Worm (Caenorhabditis elegans) whole organism, late embryonic: Measurements from ENCODE around the gene T19B10.12.
A peak's percentile ranks its signal among the peaks of the same experiment; 100 is the strongest.

Experiments
- C38D4.7 ChIP-seq: fragments of 200-800 bp; sonication (Bioruptor generic); optimal IDR thresholded peaks from 2 replicates; lab custom pipeline; 2018; ENCODE audit warnings: mild to moderate bottlenecking, missing genetic modification characterization, moderate library complexity, missing compliant biosample characterization
- F13H6.1 ChIP-seq: sonication (generic microtip); optimal IDR thresholded peaks from 2 replicates; lab custom pipeline; 2016; ENCODE audit warnings: missing genetic modification characterization, missing compliant biosample characterization
- T23F11.4 ChIP-seq: fragments of 200-800 bp; sonication (Bioruptor generic); optimal IDR thresholded peaks from 2 replicates; lab custom pipeline; 2018; ENCODE audit warnings: mild to moderate bottlenecking, missing genetic modification characterization, missing compliant biosample characterization
- ama-1 ChIP-seq: fragments of 150-350 bp; optimal IDR thresholded peaks from 2 replicates; lab custom pipeline; 2014
- ceh-14 ChIP-seq: sonication (generic microtip); optimal IDR thresholded peaks from 2 replicates; lab custom pipeline; 2016; ENCODE audit warnings: missing genotype, missing genetic modification characterization, missing compliant biosample characterization
- ceh-18 ChIP-seq: sonication (generic microtip); optimal IDR thresholded peaks from 2 replicates; lab custom pipeline; 2016; ENCODE audit warnings: missing genetic modification characterization, missing compliant biosample characterization
- ceh-19 ChIP-seq: fragments of 200-800 bp; sonication (Bioruptor generic); optimal IDR thresholded peaks from 2 replicates; lab custom pipeline; 2018; ENCODE audit warnings: mild to moderate bottlenecking, missing genetic modification characterization, missing compliant biosample characterization
- ceh-22 ChIP-seq: sonication (generic microtip); optimal IDR thresholded peaks from 2 replicates; lab custom pipeline; 2017; ENCODE audit warnings: missing biosample characterization, missing genetic modification characterization
- ceh-24 ChIP-seq: sonication (generic microtip); optimal IDR thresholded peaks from 2 replicates; lab custom pipeline; 2016; ENCODE audit warnings: mild to moderate bottlenecking, missing genetic modification characterization, missing compliant biosample characterization
- ceh-31 ChIP-seq: sonication (generic microtip); optimal IDR thresholded peaks from 2 replicates; lab custom pipeline; 2016; ENCODE audit warnings: missing genetic modification characterization, missing compliant biosample characterization
- ceh-34 ChIP-seq: sonication (generic microtip); optimal IDR thresholded peaks from 2 replicates; lab custom pipeline; 2016; ENCODE audit warnings: mild to moderate bottlenecking, missing genetic modification characterization, missing compliant biosample characterization
- ceh-45 ChIP-seq: fragments of 200-800 bp; sonication (Bioruptor generic); IDR thresholded peaks from 2 replicates; pipeline ENCODE4 v1.3.6; 2022; ENCODE audit warnings: missing genetic modification reagents, missing genetic modification characterization, missing compliant biosample characterization
- ceh-48 ChIP-seq: sonication (generic microtip); optimal IDR thresholded peaks from 2 replicates; lab custom pipeline; 2016; ENCODE audit warnings: missing genetic modification characterization, inconsistent platforms, missing compliant biosample characterization
- ceh-6 ChIP-seq: fragments of 200-800 bp; sonication (Bioruptor generic); optimal IDR thresholded peaks from 2 replicates; lab custom pipeline; 2018; ENCODE audit warnings: mild to moderate bottlenecking, missing genetic modification characterization, missing compliant biosample characterization
- ceh-9 ChIP-seq: sonication (generic microtip); optimal IDR thresholded peaks from 2 replicates; lab custom pipeline; 2016; ENCODE audit warnings: mild to moderate bottlenecking, missing genetic modification characterization, inconsistent platforms, missing compliant biosample characterization
- che-1 ChIP-seq: sonication (generic microtip); optimal IDR thresholded peaks from 2 replicates; lab custom pipeline; 2016; ENCODE audit warnings: mild to moderate bottlenecking, missing genetic modification characterization, missing compliant biosample characterization
- dve-1 ChIP-seq: sonication (generic microtip); optimal IDR thresholded peaks from 2 replicates; lab custom pipeline; 2017; ENCODE audit warnings: antibody characterized with exemption, mild to moderate bottlenecking, missing genetic modification characterization, missing compliant biosample characterization
- eyg-1 ChIP-seq: sonication (generic microtip); optimal IDR thresholded peaks from 2 replicates; lab custom pipeline; 2016; ENCODE audit warnings: missing genotype, missing genetic modification characterization, missing compliant biosample characterization
- fax-1 ChIP-seq: sonication (generic microtip); optimal IDR thresholded peaks from 2 replicates; lab custom pipeline; 2016; ENCODE audit warnings: missing genotype, missing genetic modification characterization, missing compliant biosample characterization
- fkh-10 ChIP-seq: fragments of 150-350 bp; optimal IDR thresholded peaks from 2 replicates; lab custom pipeline; 2014; ENCODE audit warnings: missing biosample characterization, missing genetic modification reagents, missing genetic modification characterization
- fkh-6 ChIP-seq: sonication (generic microtip); optimal IDR thresholded peaks from 2 replicates; lab custom pipeline; 2016; ENCODE audit warnings: missing genetic modification characterization, missing compliant biosample characterization
- gmeb-2 ChIP-seq: sonication (generic microtip); optimal IDR thresholded peaks from 2 replicates; lab custom pipeline; 2016; ENCODE audit warnings: missing genetic modification characterization, inconsistent platforms, missing compliant biosample characterization
- hlh-15 ChIP-seq: sonication (generic microtip); optimal IDR thresholded peaks from 2 replicates; lab custom pipeline; 2016; ENCODE audit warnings: missing genetic modification characterization, missing compliant biosample characterization
- hlh-30 ChIP-seq: sonication (generic microtip); optimal IDR thresholded peaks from 2 replicates; lab custom pipeline; 2017; ENCODE audit warnings: antibody characterized with exemption, missing genetic modification characterization, missing compliant biosample characterization; ENCODE audit not compliant: insufficient read depth
- hlh-6 ChIP-seq: sonication (generic microtip); optimal IDR thresholded peaks from 2 replicates; lab custom pipeline; 2016; ENCODE audit warnings: missing genotype, missing genetic modification characterization, missing compliant biosample characterization
- hlh-8 ChIP-seq: sonication (generic microtip); optimal IDR thresholded peaks from 2 replicates; lab custom pipeline; 2016; ENCODE audit warnings: missing genotype, missing genetic modification characterization, missing compliant biosample characterization
- mec-3 ChIP-seq: sonication (generic microtip); optimal IDR thresholded peaks from 2 replicates; lab custom pipeline; 2016; ENCODE audit warnings: borderline replicate concordance, missing genetic modification characterization, missing compliant biosample characterization
- nfya-1 ChIP-seq: sonication (generic microtip); optimal IDR thresholded peaks from 2 replicates; lab custom pipeline; 2017; ENCODE audit warnings: missing genetic modification characterization, mild to moderate bottlenecking, missing compliant biosample characterization, antibody characterized with exemption, moderate library complexity
- nhr-11 ChIP-seq: fragments of 150-350 bp; optimal IDR thresholded peaks from 2 replicates; lab custom pipeline; 2014; ENCODE audit warnings: missing biosample characterization, missing genetic modification characterization
- pax-1 ChIP-seq: fragments of 150-350 bp; optimal IDR thresholded peaks from 2 replicates; lab custom pipeline; 2014; ENCODE audit warnings: missing biosample characterization, missing genetic modification characterization
- pha-4 ChIP-seq: fragments of 150-350 bp; optimal IDR thresholded peaks from 2 replicates; lab custom pipeline; 2018; ENCODE audit warnings: missing biosample characterization, missing genetic modification reagents, missing genetic modification characterization
- pqm-1 ChIP-seq: sonication (generic microtip); optimal IDR thresholded peaks from 2 replicates; lab custom pipeline; 2016; ENCODE audit warnings: missing genetic modification characterization, missing compliant biosample characterization
- pros-1 ChIP-seq: fragments of 150-350 bp; optimal IDR thresholded peaks from 2 replicates; lab custom pipeline; 2014; ENCODE audit warnings: missing biosample characterization, missing genetic modification reagents, missing genetic modification characterization
- ref-2 ChIP-seq: sonication (generic microtip); optimal IDR thresholded peaks from 2 replicates; lab custom pipeline; 2016; ENCODE audit warnings: missing genetic modification characterization, missing compliant biosample characterization
- sdc-2 ChIP-seq: sonication (generic microtip); optimal IDR thresholded peaks from 2 replicates; lab custom pipeline; 2016; ENCODE audit warnings: missing genotype, missing genetic modification characterization, missing compliant biosample characterization
- sox-2 ChIP-seq: fragments of 200-800 bp; sonication (Bioruptor generic); IDR thresholded peaks from 2 replicates; pipeline ENCODE4 v1.3.6; 2022; ENCODE audit warnings: missing genetic modification reagents, missing genetic modification characterization, missing compliant biosample characterization
- sox-4 ChIP-seq: sonication (generic microtip); optimal IDR thresholded peaks from 2 replicates; lab custom pipeline; 2017; ENCODE audit warnings: mild to moderate bottlenecking, missing genetic modification characterization, inconsistent platforms, missing compliant biosample characterization
- syd-9 ChIP-seq: sonication (generic microtip); optimal IDR thresholded peaks from 2 replicates; lab custom pipeline; 2016; ENCODE audit warnings: mild to moderate bottlenecking, missing genetic modification characterization, moderate library complexity, missing compliant biosample characterization
- tbx-2 ChIP-seq: sonication (generic microtip); optimal IDR thresholded peaks from 2 replicates; lab custom pipeline; 2016; ENCODE audit warnings: missing genetic modification characterization, missing compliant biosample characterization
- ttx-3 ChIP-seq: sonication (generic microtip); optimal IDR thresholded peaks from 2 replicates; lab custom pipeline; 2016; ENCODE audit warnings: missing genetic modification reagents, missing genetic modification characterization, missing compliant biosample characterization
- unc-3 ChIP-seq, 2 experiments: fragments of 200-800 bp in 1 of 2; sonication (Bioruptor generic) in 1 of 2; sonication (generic microtip) in 1 of 2; conservative IDR thresholded peaks in 1 of 2; optimal IDR thresholded peaks in 1 of 2; 2 replicates each; pipeline versions ENCODE4 v1.3.6 to Lab custom; 2016 to 2022; ENCODE audit warnings: missing compliant biosample characterization in 2 of 2, missing genetic modification characterization in 2 of 2, missing genetic modification reagents in 1 of 2
- unc-55 ChIP-seq: sonication (generic microtip); optimal IDR thresholded peaks from 2 replicates; lab custom pipeline; 2017; ENCODE audit warnings: missing biosample characterization, missing genetic modification reagents, missing genetic modification characterization
- unc-86 ChIP-seq: sonication (generic microtip); optimal IDR thresholded peaks from 2 replicates; lab custom pipeline; 2016; ENCODE audit warnings: missing genetic modification characterization, missing compliant biosample characterization
- ztf-16 ChIP-seq: sonication (generic microtip); optimal IDR thresholded peaks from 2 replicates; lab custom pipeline; 2017; ENCODE audit warnings: missing genetic modification characterization, missing compliant biosample characterization

T19B10.12 gene

ce11 chrV:11239187-11239725 lies 11.6 kb upstream of the T19B10.12 start, which contains the start of the genes dvc-1 and ima-1 (continued):
- TF ChIP-seq sox-2 (peak; percentile 46), tbx-2 (tag; lab: Kevin White, UChicago) (peak; percentile 77), syd-9 (peak; percentile 74), ceh-19 (GFP tag; lab: Kevin White, UChicago) (peak; percentile 66), sox-4 (peak; percentile 65), nhr-11 (tag; lab: Kevin White, UChicago) (no peak), ceh-45 (0 out of 2 replicates have a peak, but pooled peaks have one; percentile 51), mec-3 (tag; lab: Kevin White, UChicago) (no peak), hlh-15 (tag; lab: Kevin White, UChicago) (peak; percentile 70), ceh-18 (peak; percentile 24), pha-4 (tag; lab: Kevin White, UChicago) (no peak), hlh-8 (tag; lab: Kevin White, UChicago) (peak; percentile 48), unc-55 (GFP tag; lab: Kevin White, UChicago) (no peak), ttx-3 (tag; lab: Kevin White, UChicago) (peak; percentile 75), ref-2 (tag; lab: Kevin White, UChicago) (peak; percentile 65), pros-1 (tag; lab: Kevin White, UChicago) (no peak), dve-1 (tag; lab: Kevin White, UChicago) (peak; percentile 41), ceh-48 (tag; lab: Kevin White, UChicago) (peak; percentile 27), pqm-1 (tag; lab: Kevin White, UChicago) (no peak), hlh-30 (tag; lab: Kevin White, UChicago) (peak; percentile 70), F13H6.1 (tag; lab: Kevin White, UChicago) (peak; percentile 76), T23F11.4 (GFP tag; lab: Kevin White, UChicago) (peak; percentile 22), fax-1 (tag; lab: Kevin White, UChicago) (peak; percentile 66), nfya-1 (peak; percentile 75), fkh-6 (peak; percentile 79), ceh-24 (peak; percentile 26), gmeb-2 (tag; lab: Kevin White, UChicago) (peak; percentile 63), ceh-9 (tag; lab: Kevin White, UChicago) (no peak), che-1 (peak; percentile 59), unc-86 (tag; lab: Kevin White, UChicago) (peak; percentile 73), pax-1 (tag; lab: Kevin White, UChicago) (peak; percentile 25), ceh-6 (GFP tag; lab: Kevin White, UChicago) (peak; percentile 65), ama-1 (lab: Kevin White, UChicago) (no peak), ztf-16 (tag; lab: Kevin White, UChicago) (peak; percentile 82), unc-3 (GFP tag; conservative IDR thresholded peaks at IDR 0.05; lab: Robert Waterston, UW) (peak; percentile 55; the same call in 1 of the 2 replicates), unc-3 (tag; optimal IDR thresholded peaks at IDR 0.05; lab: Kevin White, UChicago) (peak; percentile 68), ceh-34 (tag; lab: Kevin White, UChicago) (peak; percentile 87), C38D4.7 (peak; percentile 64), eyg-1 (peak; percentile 4), ceh-31 (tag; lab: Kevin White, UChicago) (peak; percentile 82), fkh-10 (no peak), hlh-6 (tag; lab: Kevin White, UChicago) (peak; percentile 81), sdc-2 (tag; lab: Kevin White, UChicago) (peak; percentile 53), ceh-22 (tag; lab: Kevin White, UChicago) (no peak), ceh-14 (tag; lab: Kevin White, UChicago) (peak; percentile 85)
